Fruit fly (Drosophila melanogaster): ENCODE results near the gene CG15375.

The CG15375 gene

dm6 chrX:4100824-4101368 is at the start of gene CG15375, which contains the start of gene Cmtr1:
CG15375 (plus strand) TSS chrX:4101318.
Cmtr1 (minus strand) TSS chrX:4101031.
- no peak for TF ChIP-seq noc (tag; optimal IDR thresholded peaks at IDR 0.05)

dm6 chrX:4061502-4061901 is 39.6 kb upstream of the CG15375 start:
- no peak for TF ChIP-seq noc (tag; optimal IDR thresholded peaks at IDR 0.05)

- TF ChIP-seq noc (tag; optimal IDR thresholded peaks at IDR 0.05), result no peak
These were observed 25.7 kb upstream of the CG15375 start, which contains the start of gene CG43689 for dm6 chrX:4075430-4075829. CG43689 (plus strand) TSS chrX:4075743.

dm6 chrX:4089012-4089649 is 12.0 kb upstream of the CG15375 start:
- TF ChIP-seq noc (tag; optimal IDR thresholded peaks at IDR 0.05), result no peak

- no peak for TF ChIP-seq noc (tag; optimal IDR thresholded peaks at IDR 0.05)
These were observed 3.0 kb downstream of the CG15375 start, which contains the start of the genes Xpac and brn for dm6 chrX:4104132-4104531. Xpac (minus strand) TSS chrX:4104197. brn (plus strand) TSS chrX:4104342.

dm6 chrX:4105830-4106233 is 4.7 kb downstream of the CG15375 start, which contains the start of gene cib:
cib (plus strand) TSS chrX:4106113.
- no peak for TF ChIP-seq noc (tag; optimal IDR thresholded peaks at IDR 0.05)

- no peak for TF ChIP-seq noc (tag; optimal IDR thresholded peaks at IDR 0.05)
These were observed 5.1 kb downstream of the CG15375 start for dm6 chrX:4106240-4106639.

- TF ChIP-seq noc (tag; optimal IDR thresholded peaks at IDR 0.05), result no peak
These were observed 5.6 kb downstream of the CG15375 start for dm6 chrX:4106756-4107155.

dm6 chrX:4107261-4108113 is 6.4 kb downstream of the CG15375 start:
- no peak for TF ChIP-seq noc (tag; optimal IDR thresholded peaks at IDR 0.05)

- no peak for TF ChIP-seq noc (tag; optimal IDR thresholded peaks at IDR 0.05)
These were observed 7.0 kb downstream of the CG15375 start for dm6 chrX:4108114-4108439.

- no peak for TF ChIP-seq noc (tag; optimal IDR thresholded peaks at IDR 0.05)
These were observed 7.6 kb downstream of the CG15375 start for dm6 chrX:4108612-4109173.

dm6 chrX:4113698-4114216 is 12.6 kb downstream of the CG15375 start, which contains the start of the genes dgt4 and Nsun2:
dgt4 (plus strand) TSS chrX:4113701.
Nsun2 (minus strand) TSS chrX:4113734.
- TF ChIP-seq noc (tag; optimal IDR thresholded peaks at IDR 0.05), result no peak

- TF ChIP-seq noc (tag; optimal IDR thresholded peaks at IDR 0.05), result no peak
These were observed 16.0 kb downstream of the CG15375 start, which contains the start of the genes tyf and Tip60 for dm6 chrX:4116834-4117736. tyf (plus strand) TSS chrX:4117020. Tip60 (minus strand) TSS chrX:4117487.

dm6 chrX:4119582-4119981 is 18.5 kb downstream of the CG15375 start:
- TF ChIP-seq noc (tag; optimal IDR thresholded peaks at IDR 0.05), result no peak
